Fruit fly (Drosophila melanogaster): ENCODE data around the gene CG17122.

dm6 chr3L:20296797-20297196 is 21.7 kb upstream of the CG17122 start, which contains the start of gene FRG1:
- TF ChIP-seq usp (GFP tag; optimal IDR thresholded peaks at IDR 0.05): no peak
- no peak for TF ChIP-seq pan (optimal IDR thresholded peaks at IDR 0.05)
- no peak for TF ChIP-seq psq (optimal IDR thresholded peaks at IDR 0.05)
- TF ChIP-seq Dll (optimal IDR thresholded peaks at IDR 0.05): no peak
- no peak for TF ChIP-seq EcR (GFP tag; optimal IDR thresholded peaks at IDR 0.05)
- no peak for TF ChIP-seq CG8478 (optimal IDR thresholded peaks at IDR 0.05)

Measured in whole organism.